Fruit fly (Drosophila melanogaster) whole organism, embryonic: ENCODE data around the gene GABA-B-R3.

Source experiments
- CG10321 ChIP-seq: fragments of 200-800 bp; sonication (Bioruptor generic); IDR thresholded peaks from 2 replicates; pipeline ENCODE4 v1.3.6; 2022; ENCODE audit warnings: missing biosample characterization, missing genetic modification characterization
- CG10462 ChIP-seq: fragments of 200-800 bp; sonication (Bioruptor generic); optimal IDR thresholded peaks from 2 replicates; lab custom pipeline; 2016; ENCODE audit warnings: missing biosample characterization, missing genetic modification characterization
- CG10979 ChIP-seq: fragments of 200-800 bp; sonication (Bioruptor generic); optimal IDR thresholded peaks from 2 replicates; lab custom pipeline; 2018; ENCODE audit warnings: missing biosample characterization, mild to moderate bottlenecking, missing genetic modification characterization, moderate library complexity
- CG11085 ChIP-seq: fragments of 200-800 bp; sonication (Bioruptor generic); IDR thresholded peaks from 2 replicates; pipeline ENCODE4 v1.3.6; 2022; ENCODE audit warnings: missing biosample characterization, missing genetic modification characterization
- CG14050 ChIP-seq: fragments of 200-800 bp; sonication (Bioruptor generic); IDR thresholded peaks from 3 replicates; pipeline ENCODE4 v1.3.6; 2022; ENCODE audit warnings: missing biosample characterization, missing genetic modification characterization
- CG15514 ChIP-seq: fragments of 200-800 bp; sonication (Bioruptor generic); optimal IDR thresholded peaks from 3 replicates; lab custom pipeline; 2017; ENCODE audit warnings: missing biosample characterization, missing genetic modification characterization, mild to moderate bottlenecking, moderate library complexity, missing genetic modification reagents
- CG16779 ChIP-seq: fragments of 200-800 bp; sonication (Bioruptor generic); IDR thresholded peaks from 2 replicates; pipeline ENCODE4 v1.3.6; 2022; ENCODE audit warnings: missing biosample characterization, missing genetic modification characterization
- CG16815 ChIP-seq: fragments of 200-800 bp; sonication (Bioruptor generic); optimal IDR thresholded peaks from 3 replicates; lab custom pipeline; 2017; ENCODE audit warnings: missing biosample characterization, mild to moderate bottlenecking, missing genetic modification characterization
- CG1792 ChIP-seq: fragments of 200-800 bp; sonication (Bioruptor generic); optimal IDR thresholded peaks from 2 replicates; lab custom pipeline; 2016; ENCODE audit warnings: missing biosample characterization, missing genetic modification characterization
- CG2875 ChIP-seq: fragments of 200-800 bp; sonication (Bioruptor generic); optimal IDR thresholded peaks from 2 replicates; lab custom pipeline; 2017; ENCODE audit warnings: missing biosample characterization, mild to moderate bottlenecking, missing genetic modification characterization, missing genetic modification reagents
- CG3163 ChIP-seq: fragments of 200-800 bp; sonication (Bioruptor generic); optimal IDR thresholded peaks from 3 replicates; lab custom pipeline; 2016; ENCODE audit warnings: missing biosample characterization, missing genetic modification characterization
- CG32772 ChIP-seq: fragments of 200-800 bp; sonication (Bioruptor generic); IDR thresholded peaks from 2 replicates; pipeline ENCODE4 v1.3.6; 2022; ENCODE audit warnings: missing biosample characterization, missing genetic modification characterization
- CG3838 ChIP-seq: fragments of 200-800 bp; sonication (Bioruptor generic); optimal IDR thresholded peaks from 3 replicates; lab custom pipeline; 2016; ENCODE audit warnings: missing biosample characterization, missing genetic modification characterization
- CG4854 ChIP-seq: fragments of 200-800 bp; sonication (Bioruptor generic); optimal IDR thresholded peaks from 2 replicates; lab custom pipeline; 2016; ENCODE audit warnings: missing biosample characterization, missing genetic modification characterization, inconsistent platforms
- CG5180 ChIP-seq: fragments of 200-800 bp; sonication (Bioruptor generic); optimal IDR thresholded peaks from 3 replicates; lab custom pipeline; 2017; ENCODE audit warnings: missing biosample characterization, missing genetic modification characterization, mild to moderate bottlenecking, moderate library complexity, missing genetic modification reagents
- CG5953 ChIP-seq: fragments of 200-800 bp; sonication (Bioruptor generic); IDR thresholded peaks from 2 replicates; pipeline ENCODE4 v1.3.6; 2022; ENCODE audit warnings: missing biosample characterization, missing genetic modification characterization
- CG6254 ChIP-seq: fragments of 200-800 bp; sonication (Bioruptor generic); optimal IDR thresholded peaks from 3 replicates; lab custom pipeline; 2017; ENCODE audit warnings: mild to moderate bottlenecking, missing biosample characterization, missing genetic modification reagents, missing genetic modification characterization
- Chrac-16 ChIP-seq: fragments of 200-800 bp; sonication (Bioruptor generic); optimal IDR thresholded peaks from 3 replicates; lab custom pipeline; 2016; ENCODE audit warnings: missing biosample characterization, missing genetic modification characterization
- Doc3 ChIP-seq: fragments of 200-800 bp; sonication (Bioruptor generic); IDR thresholded peaks from 3 replicates; pipeline ENCODE4 v1.3.6; 2022; ENCODE audit warnings: missing biosample characterization, missing genetic modification characterization; ENCODE audit not compliant: partially characterized antibody
- Ets97D ChIP-seq: fragments of 200-800 bp; sonication (Bioruptor generic); optimal IDR thresholded peaks from 3 replicates; lab custom pipeline; 2016; ENCODE audit warnings: missing biosample characterization, missing genetic modification characterization
- Hey ChIP-seq: fragments of 200-800 bp; sonication (Bioruptor generic); optimal IDR thresholded peaks from 3 replicates; lab custom pipeline; 2018; ENCODE audit warnings: missing biosample characterization, mild to moderate bottlenecking, missing genetic modification characterization
- Hmx ChIP-seq: fragments of 200-800 bp; sonication (Bioruptor generic); optimal IDR thresholded peaks from 2 replicates; lab custom pipeline; 2016; ENCODE audit warnings: missing biosample characterization, missing genetic modification characterization
- Hr78 ChIP-seq, 2 experiments: fragments of 200-800 bp in 1 of 2; fragments of >200 bp in 1 of 2; sonication (Bioruptor generic) in 1 of 2; optimal IDR thresholded peaks; 2 replicates each; lab custom pipeline; 2017 to 2019; ENCODE audit warnings: missing biosample characterization in 2 of 2, missing genetic modification characterization in 2 of 2, mild to moderate bottlenecking in 1 of 2, moderate library complexity in 1 of 2
- Kr ChIP-seq: fragments of 200-800 bp; sonication (Bioruptor generic); optimal IDR thresholded peaks from 2 replicates; lab custom pipeline; 2017; ENCODE audit warnings: missing biosample characterization, mild to moderate bottlenecking, missing genetic modification characterization
- Lhr ChIP-seq: fragments of 200-800 bp; sonication (Bioruptor generic); optimal IDR thresholded peaks from 3 replicates; lab custom pipeline; 2017; ENCODE audit warnings: mild to moderate bottlenecking, missing biosample characterization, missing genetic modification reagents, missing genetic modification characterization
- Lim3 ChIP-seq: fragments of 200-800 bp; sonication (Bioruptor generic); IDR thresholded peaks from 2 replicates; pipeline ENCODE4 v1.3.6; 2022; ENCODE audit warnings: missing biosample characterization, missing genetic modification characterization
- Oli ChIP-seq: fragments of 200-800 bp; sonication (Bioruptor generic); optimal IDR thresholded peaks from 2 replicates; lab custom pipeline; 2018; ENCODE audit warnings: missing biosample characterization, mild to moderate bottlenecking, missing genetic modification characterization, moderate library complexity
- Poxn ChIP-seq: fragments of 200-800 bp; sonication (Bioruptor generic); IDR thresholded peaks from 2 replicates; pipeline ENCODE4 v1.3.6; 2022; ENCODE audit warnings: missing biosample characterization, missing genetic modification characterization
- Ptx1 ChIP-seq: fragments of 200-800 bp; sonication (Bioruptor generic); IDR thresholded peaks from 2 replicates; pipeline ENCODE4 v1.3.6; 2022; ENCODE audit warnings: missing biosample characterization, missing genetic modification characterization
- Rfx ChIP-seq: fragments of 200-800 bp; sonication (Bioruptor generic); IDR thresholded peaks from 2 replicates; pipeline ENCODE4 v1.3.6; 2022; ENCODE audit warnings: missing biosample characterization, missing genetic modification characterization
- Sox102F ChIP-seq: fragments of 200-800 bp; sonication (Bioruptor generic); optimal IDR thresholded peaks from 2 replicates; lab custom pipeline; 2018; ENCODE audit warnings: missing biosample characterization, mild to moderate bottlenecking, missing genetic modification characterization, moderate library complexity
- crp ChIP-seq, 2 experiments: fragments of 200-800 bp; sonication (Bioruptor generic); optimal IDR thresholded peaks; 2 replicates in 1 of 2; 3 replicates in 1 of 2; lab custom pipeline; 2017; ENCODE audit warnings: missing biosample characterization in 2 of 2, missing genetic modification characterization in 2 of 2, mild to moderate bottlenecking in 1 of 2, moderate library complexity in 1 of 2
- cwo ChIP-seq: fragments of 200-800 bp; sonication (Bioruptor generic); optimal IDR thresholded peaks from 3 replicates; lab custom pipeline; 2017; ENCODE audit warnings: missing biosample characterization, missing genetic modification characterization, mild to moderate bottlenecking, moderate library complexity, missing genetic modification reagents
- esg ChIP-seq: fragments of 200-800 bp; sonication (Bioruptor generic); conservative IDR thresholded peaks from 2 replicates; pipeline ENCODE4 v1.3.6; 2022; ENCODE audit warnings: missing biosample characterization, missing genetic modification characterization
- knrl ChIP-seq: fragments of 200-800 bp; sonication (Bioruptor generic); IDR thresholded peaks from 3 replicates; pipeline ENCODE4 v1.3.6; 2022; ENCODE audit warnings: missing biosample characterization, missing genetic modification characterization; ENCODE audit not compliant: partially characterized antibody
- lmd ChIP-seq: fragments of 200-800 bp; sonication (Bioruptor generic); IDR thresholded peaks from 2 replicates; pipeline ENCODE4 v1.3.6; 2022; ENCODE audit warnings: missing biosample characterization, missing genetic modification characterization
- maf-S ChIP-seq: fragments of 200-800 bp; sonication (Bioruptor generic); optimal IDR thresholded peaks from 2 replicates; lab custom pipeline; 2016; ENCODE audit warnings: missing biosample characterization, missing genetic modification characterization
- org-1 ChIP-seq: fragments of 200-800 bp; sonication (Bioruptor generic); optimal IDR thresholded peaks from 2 replicates; lab custom pipeline; 2017; ENCODE audit warnings: missing biosample characterization, missing genetic modification characterization
- otp ChIP-seq: fragments of 200-800 bp; sonication (Bioruptor generic); IDR thresholded peaks from 3 replicates; pipeline ENCODE4, ENCODE4 v1.3.6; 2022; ENCODE audit warnings: missing biosample characterization, missing genetic modification characterization
- peb ChIP-seq: fragments of 200-800 bp; sonication (Bioruptor generic); IDR thresholded peaks from 2 replicates; pipeline ENCODE4 v1.3.6; 2022; ENCODE audit warnings: missing biosample characterization, missing genetic modification characterization
- pfk ChIP-seq: fragments of 200-800 bp; sonication (Bioruptor generic); optimal IDR thresholded peaks from 2 replicates; lab custom pipeline; 2018; ENCODE audit warnings: missing biosample characterization, mild to moderate bottlenecking, missing genetic modification characterization, moderate library complexity
- ro ChIP-seq: fragments of 200-800 bp; sonication (Bioruptor generic); IDR thresholded peaks from 2 replicates; pipeline ENCODE4 v1.3.6; 2022; ENCODE audit warnings: missing biosample characterization, missing genetic modification characterization
- row ChIP-seq: fragments of 200-800 bp; sonication (Bioruptor generic); IDR thresholded peaks from 3 replicates; pipeline ENCODE4 v1.3.6; 2022; ENCODE audit warnings: missing biosample characterization, missing genetic modification characterization
- sna ChIP-seq: fragments of 200-800 bp; sonication (Bioruptor generic); IDR thresholded peaks from 2 replicates; pipeline ENCODE4 v1.3.6; 2022; ENCODE audit warnings: missing biosample characterization, missing genetic modification characterization; ENCODE audit not compliant: partially characterized antibody
- stc ChIP-seq: fragments of 200-800 bp; sonication (Bioruptor generic); IDR thresholded peaks from 2 replicates; pipeline ENCODE4 v1.3.6; 2022; ENCODE audit warnings: missing biosample characterization, missing genetic modification characterization
- tin ChIP-seq: fragments of 200-800 bp; sonication (Bioruptor generic); optimal IDR thresholded peaks from 3 replicates; lab custom pipeline; 2016; ENCODE audit warnings: missing biosample characterization, missing genetic modification characterization
- toy ChIP-seq: fragments of 200-800 bp; sonication (Bioruptor generic); IDR thresholded peaks from 2 replicates; pipeline ENCODE4 v1.3.6; 2022; ENCODE audit warnings: missing biosample characterization, missing genetic modification characterization
- unc-4 ChIP-seq: fragments of 200-800 bp; sonication (Bioruptor generic); IDR thresholded peaks from 2 replicates; pipeline ENCODE4 v1.3.6; 2022; ENCODE audit warnings: missing biosample characterization, missing genetic modification characterization; ENCODE audit not compliant: partially characterized antibody
- vnd ChIP-seq: fragments of 200-800 bp; sonication (Bioruptor generic); IDR thresholded peaks from 3 replicates; pipeline ENCODE4 v1.3.6; 2022; ENCODE audit warnings: missing biosample characterization, missing genetic modification characterization; ENCODE audit not compliant: partially characterized antibody
- zen ChIP-seq: fragments of 200-800 bp; sonication (Bioruptor generic); optimal IDR thresholded peaks from 3 replicates; lab custom pipeline; 2018; ENCODE audit warnings: missing biosample characterization, mild to moderate bottlenecking, missing genetic modification characterization, moderate library complexity

Gene GABA-B-R3

DNA sequence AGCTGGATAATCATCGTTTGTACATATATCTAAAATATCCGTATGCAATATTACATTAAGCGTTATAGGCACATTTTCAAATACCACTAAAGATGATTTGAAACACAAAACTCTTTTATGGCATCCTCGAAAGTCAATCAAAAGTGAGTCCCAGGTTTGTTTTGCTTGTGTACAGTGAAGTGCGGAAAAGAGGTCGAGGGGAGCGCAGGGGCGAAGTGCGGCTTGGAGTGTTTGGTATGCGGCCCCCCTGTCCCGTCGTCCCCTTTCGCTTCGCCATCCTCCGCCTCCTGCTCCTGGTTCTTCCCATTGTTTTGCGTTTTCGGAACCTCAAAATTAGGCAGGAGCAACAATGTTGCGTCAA lies 34.3 kb upstream of the GABA-B-R3 start (continued):
- TF ChIP-seq otp (GFP tag; lab: Robert Waterston, UW): peak; percentile 88; the same call in 2 of the 3 replicates
- peak; percentile 88 for TF ChIP-seq CG2875 (GFP tag; lab: Kevin White, UChicago)
- TF ChIP-seq CG3163 (GFP tag; lab: Kevin White, UChicago): peak; percentile 71
- peak; percentile 87 for TF ChIP-seq CG5953 (GFP tag; lab: Robert Waterston, UW)
- peak; percentile 77 for TF ChIP-seq CG14050 (GFP tag; lab: Robert Waterston, UW)
- peak; percentile 84 for TF ChIP-seq stc (GFP tag; lab: Robert Waterston, UW)
- TF ChIP-seq esg (GFP tag; lab: Robert Waterston, UW): peak; percentile 68
- no peak for TF ChIP-seq Doc3 (GFP tag; lab: Robert Waterston, UW)
- TF ChIP-seq peb (GFP tag; lab: Robert Waterston, UW): peak; percentile 78
- TF ChIP-seq Hr78 (GFP tag; optimal IDR thresholded peaks at IDR 0.05; lab: Kevin White, UChicago): peak in 1 of 2 experiments; percentile 74
- no peak for TF ChIP-seq Hey (tag; lab: Kevin White, UChicago)
- TF ChIP-seq lmd (GFP tag; lab: Robert Waterston, UW): peak; percentile 86
- TF ChIP-seq CG32772 (GFP tag; lab: Robert Waterston, UW): peak; percentile 83
- peak; percentile 53 for TF ChIP-seq CG3838
- TF ChIP-seq CG5180: peak; percentile 52
- TF ChIP-seq CG10979 (tag; lab: Kevin White, UChicago): peak; percentile 93
- no peak for TF ChIP-seq Hmx (GFP tag; lab: Kevin White, UChicago)
- TF ChIP-seq vnd (GFP tag; lab: Robert Waterston, UW): no peak
- peak; percentile 95 for TF ChIP-seq Sox102F
- no peak for TF ChIP-seq pfk
- no peak for TF ChIP-seq knrl (GFP tag; lab: Robert Waterston, UW)
- peak; percentile 66; the same call in 1 of the 2 replicates for TF ChIP-seq CG16779 (GFP tag; lab: Robert Waterston, UW)
- TF ChIP-seq CG15514 (GFP tag; lab: Kevin White, UChicago): no peak
- peak; percentile 70 for TF ChIP-seq Lhr (GFP tag; lab: Kevin White, UChicago)
- TF ChIP-seq row: peak; percentile 92
- TF ChIP-seq sna (GFP tag; lab: Robert Waterston, UW): no peak
- peak; percentile 73 for TF ChIP-seq CG1792 (GFP tag; lab: Kevin White, UChicago)
- no peak for TF ChIP-seq CG10321 (GFP tag; lab: Robert Waterston, UW)
- peak; percentile 85 for TF ChIP-seq CG10462 (GFP tag; lab: Kevin White, UChicago)
- peak; percentile 67 for TF ChIP-seq Rfx (GFP tag; lab: Robert Waterston, UW)
- TF ChIP-seq Poxn (GFP tag; lab: Robert Waterston, UW): no peak
- peak; percentile 86 for TF ChIP-seq CG16815 (GFP tag; lab: Kevin White, UChicago)
- peak; percentile 59 for TF ChIP-seq maf-S (GFP tag; lab: Kevin White, UChicago)
- TF ChIP-seq org-1 (GFP tag; lab: Kevin White, UChicago): peak; percentile 90
- peak; percentile 63; the same call in 1 of the 2 replicates for TF ChIP-seq Lim3
- peak; percentile 31 for TF ChIP-seq Ets97D
- TF ChIP-seq Chrac-16: peak; percentile 91
- no peak for TF ChIP-seq Kr
- peak; percentile 88 for TF ChIP-seq Ptx1 (GFP tag; lab: Robert Waterston, UW)
- TF ChIP-seq CG11085 (GFP tag; lab: Robert Waterston, UW): no peak
- peak; percentile 84 for TF ChIP-seq tin (GFP tag; lab: Kevin White, UChicago)
- TF ChIP-seq crp (GFP tag; optimal IDR thresholded peaks at IDR 0.05; lab: Kevin White, UChicago): peak in 1 of 2 experiments; percentile 43
- peak; percentile 75 for TF ChIP-seq zen (tag; lab: Kevin White, UChicago)
- TF ChIP-seq Oli (tag; lab: Kevin White, UChicago): peak; percentile 92
- peak; percentile 88 for TF ChIP-seq CG6254
- TF ChIP-seq cwo (GFP tag; lab: Kevin White, UChicago): peak; percentile 54
- TF ChIP-seq CG4854 (GFP tag; lab: Kevin White, UChicago): peak; percentile 60
- no peak for TF ChIP-seq toy (GFP tag; lab: Robert Waterston, UW)
- no peak for TF ChIP-seq unc-4 (GFP tag; lab: Robert Waterston, UW)
- peak; percentile 48; the same call in 1 of the 2 replicates for TF ChIP-seq ro
